Worm (Caenorhabditis elegans) whole organism, L2 larva: ENCODE measurements around the gene smf-1.
A peak's percentile ranks its signal among the peaks of the same experiment; 100 is the strongest.

Source experiments
- C34F6.9 ChIP-seq: fragments of 150-350 bp; optimal IDR thresholded peaks from 2 replicates; lab custom pipeline; 2014; ENCODE audit warnings: missing biosample characterization, missing genetic modification characterization
- F13H6.1 ChIP-seq: sonication (generic microtip); optimal IDR thresholded peaks from 2 replicates; lab custom pipeline; 2016; ENCODE audit warnings: missing genetic modification characterization, missing compliant biosample characterization
- R02D3.7 ChIP-seq: fragments of 150-350 bp; optimal IDR thresholded peaks from 2 replicates; lab custom pipeline; 2014; ENCODE audit warnings: missing biosample characterization, missing genetic modification characterization
- Y55F3AM.14 ChIP-seq: fragments of 200-800 bp; sonication (Bioruptor generic); optimal IDR thresholded peaks from 2 replicates; lab custom pipeline; 2018; ENCODE audit warnings: mild to moderate bottlenecking, missing genetic modification characterization, missing compliant biosample characterization
- ZK546.5 ChIP-seq: sonication (generic microtip); optimal IDR thresholded peaks from 2 replicates; lab custom pipeline; 2017; ENCODE audit warnings: missing biosample characterization, missing genetic modification characterization
- alr-1 ChIP-seq: fragments of 150-350 bp; optimal IDR thresholded peaks from 2 replicates; lab custom pipeline; 2014; ENCODE audit warnings: missing biosample characterization, missing genetic modification characterization
- aly-2 ChIP-seq: fragments of 150-350 bp; optimal IDR thresholded peaks from 2 replicates; lab custom pipeline; 2014; ENCODE audit warnings: missing biosample characterization, missing genetic modification characterization
- ama-1 ChIP-seq: fragments of 150-350 bp; optimal IDR thresholded peaks from 2 replicates; lab custom pipeline; 2018; ENCODE audit warnings: inconsistent platforms
- blmp-1 ChIP-seq: sonication (generic microtip); optimal IDR thresholded peaks from 2 replicates; lab custom pipeline; 2017; ENCODE audit warnings: missing genetic modification characterization, mild to moderate bottlenecking, missing compliant biosample characterization, antibody characterized with exemption, moderate library complexity; ENCODE audit not compliant: insufficient read depth
- ceh-16 ChIP-seq: fragments of 150-350 bp; optimal IDR thresholded peaks from 2 replicates; lab custom pipeline; 2014; ENCODE audit warnings: missing biosample characterization, missing genetic modification characterization
- ceh-82 ChIP-seq: fragments of 150-350 bp; optimal IDR thresholded peaks from 2 replicates; lab custom pipeline; 2014; ENCODE audit warnings: missing biosample characterization, missing genetic modification characterization
- crh-2 ChIP-seq: sonication (generic microtip); optimal IDR thresholded peaks from 2 replicates; lab custom pipeline; 2017; ENCODE audit warnings: missing biosample characterization, missing genetic modification characterization
- dmd-4 ChIP-seq: sonication (generic microtip); optimal IDR thresholded peaks from 2 replicates; lab custom pipeline; 2017; ENCODE audit warnings: missing biosample characterization, missing genetic modification characterization
- egl-27 ChIP-seq: sonication (generic microtip); optimal IDR thresholded peaks from 3 replicates; lab custom pipeline; 2017; ENCODE audit warnings: missing biosample characterization, missing genetic modification reagents, missing genetic modification characterization
- elt-1 ChIP-seq: fragments of 150-350 bp; optimal IDR thresholded peaks from 2 replicates; lab custom pipeline; 2014; ENCODE audit warnings: missing biosample characterization, missing genetic modification characterization
- elt-3 ChIP-seq: sonication (generic microtip); optimal IDR thresholded peaks from 2 replicates; lab custom pipeline; 2017; ENCODE audit warnings: missing biosample characterization, missing genetic modification characterization
- fos-1 ChIP-seq: fragments of 150-350 bp; optimal IDR thresholded peaks from 2 replicates; lab custom pipeline; 2014; ENCODE audit warnings: missing biosample characterization, missing genetic modification characterization
- gmeb-1 ChIP-seq: fragments of 150-350 bp; optimal IDR thresholded peaks from 2 replicates; lab custom pipeline; 2014; ENCODE audit warnings: missing biosample characterization, missing genetic modification characterization
- lin-11 ChIP-seq: fragments of 150-350 bp; sonication (generic microtip); optimal IDR thresholded peaks from 2 replicates; lab custom pipeline; 2014; ENCODE audit warnings: missing biosample characterization, missing genetic modification characterization, inconsistent platforms, mixed read lengths
- lin-13 ChIP-seq: fragments of 150-350 bp; optimal IDR thresholded peaks from 2 replicates; lab custom pipeline; 2014; ENCODE audit warnings: missing biosample characterization, missing genetic modification reagents, missing genetic modification characterization
- lin-39 ChIP-seq: fragments of 150-350 bp; optimal IDR thresholded peaks from 2 replicates; lab custom pipeline; 2014; ENCODE audit warnings: missing biosample characterization, missing genetic modification reagents, missing genetic modification characterization
- lsy-2 ChIP-seq, 2 experiments: fragments of 150-350 bp in 1 of 2; sonication (generic microtip) in 1 of 2; optimal IDR thresholded peaks; 2 replicates each; lab custom pipeline; 2014 to 2017; ENCODE audit warnings: missing biosample characterization in 2 of 2, missing genetic modification characterization in 2 of 2
- mab-5 ChIP-seq: fragments of 150-350 bp; optimal IDR thresholded peaks from 2 replicates; lab custom pipeline; 2014; ENCODE audit warnings: missing biosample characterization, missing genetic modification characterization
- mbf-1 ChIP-seq: sonication (generic microtip); optimal IDR thresholded peaks from 2 replicates; lab custom pipeline; 2017; ENCODE audit warnings: missing biosample characterization, missing genetic modification characterization
- mdl-1 ChIP-seq, 2 experiments: fragments of 150-350 bp in 1 of 2; sonication (generic microtip) in 1 of 2; optimal IDR thresholded peaks; 2 replicates each; lab custom pipeline; 2017; ENCODE audit warnings: missing biosample characterization in 2 of 2, missing genetic modification characterization in 2 of 2
- nhr-10 ChIP-seq: sonication (generic microtip); optimal IDR thresholded peaks from 2 replicates; lab custom pipeline; 2017; ENCODE audit warnings: missing biosample characterization, missing genetic modification characterization
- nhr-11 ChIP-seq: fragments of 150-350 bp; optimal IDR thresholded peaks from 2 replicates; lab custom pipeline; 2014; ENCODE audit warnings: missing biosample characterization, missing genetic modification characterization
- nhr-12 ChIP-seq: fragments of 150-350 bp; optimal IDR thresholded peaks from 2 replicates; lab custom pipeline; 2014; ENCODE audit warnings: missing biosample characterization, missing genetic modification characterization
- nhr-129 ChIP-seq: fragments of 150-350 bp; optimal IDR thresholded peaks from 2 replicates; lab custom pipeline; 2014; ENCODE audit warnings: missing biosample characterization, missing genetic modification characterization
- nhr-21 ChIP-seq: fragments of 150-350 bp; optimal IDR thresholded peaks from 2 replicates; lab custom pipeline; 2014; ENCODE audit warnings: missing biosample characterization, missing genetic modification characterization
- nhr-23 ChIP-seq: fragments of 150-350 bp; optimal IDR thresholded peaks from 2 replicates; lab custom pipeline; 2014; ENCODE audit warnings: missing biosample characterization, missing genetic modification reagents, missing genetic modification characterization
- nhr-237 ChIP-seq: fragments of 150-350 bp; optimal IDR thresholded peaks from 2 replicates; lab custom pipeline; 2014; ENCODE audit warnings: missing biosample characterization, missing genetic modification characterization
- nhr-25 ChIP-seq: fragments of 150-350 bp; sonication (generic microtip); optimal IDR thresholded peaks from 3 replicates; lab custom pipeline; 2014; ENCODE audit warnings: missing biosample characterization, missing genetic modification characterization
- nhr-6 ChIP-seq: fragments of 150-350 bp; optimal IDR thresholded peaks from 2 replicates; lab custom pipeline; 2014; ENCODE audit warnings: missing biosample characterization, missing genetic modification characterization
- nhr-77 ChIP-seq: fragments of 150-350 bp; optimal IDR thresholded peaks from 2 replicates; lab custom pipeline; 2014; ENCODE audit warnings: missing biosample characterization, missing genetic modification characterization
- peb-1 ChIP-seq: fragments of 150-350 bp; optimal IDR thresholded peaks from 2 replicates; lab custom pipeline; 2014; ENCODE audit warnings: missing biosample characterization, missing genetic modification characterization
- sem-4 ChIP-seq: fragments of 150-350 bp; optimal IDR thresholded peaks from 2 replicates; lab custom pipeline; 2014; ENCODE audit warnings: missing biosample characterization, missing genetic modification reagents, missing genetic modification characterization
- skn-1 ChIP-seq: sonication (generic microtip); optimal IDR thresholded peaks from 2 replicates; lab custom pipeline; 2017; ENCODE audit warnings: missing biosample characterization, missing genetic modification characterization
- sma-3 ChIP-seq: sonication (generic microtip); optimal IDR thresholded peaks from 2 replicates; lab custom pipeline; 2016; ENCODE audit warnings: missing genetic modification reagents, missing genetic modification characterization, missing compliant biosample characterization
- sma-9 ChIP-seq, 2 experiments: fragments of 150-350 bp in 1 of 2; sonication (generic microtip) in 1 of 2; optimal IDR thresholded peaks; 2 replicates each; lab custom pipeline; 2014 to 2016; ENCODE audit warnings: missing genetic modification characterization in 2 of 2, mild to moderate bottlenecking in 1 of 2, missing biosample characterization in 1 of 2, missing compliant biosample characterization in 1 of 2, missing genetic modification reagents in 1 of 2, moderate library complexity in 1 of 2
- snpc-4 ChIP-seq: fragments of 150-350 bp; optimal IDR thresholded peaks from 2 replicates; lab custom pipeline; 2014; ENCODE audit warnings: missing biosample characterization, missing genetic modification characterization
- unc-39 ChIP-seq: fragments of 150-350 bp; optimal IDR thresholded peaks from 2 replicates; lab custom pipeline; 2014; ENCODE audit warnings: missing biosample characterization, missing genetic modification characterization
- unc-55 ChIP-seq: fragments of 150-350 bp; sonication (generic microtip); optimal IDR thresholded peaks from 3 replicates; lab custom pipeline; 2014; ENCODE audit warnings: missing biosample characterization, missing genetic modification reagents, missing genetic modification characterization
- unc-62 ChIP-seq: fragments of 150-350 bp; optimal IDR thresholded peaks from 2 replicates; lab custom pipeline; 2014; ENCODE audit warnings: missing biosample characterization, missing genetic modification reagents, missing genetic modification characterization
- zag-1 ChIP-seq: fragments of 150-350 bp; optimal IDR thresholded peaks from 2 replicates; lab custom pipeline; 2014; ENCODE audit warnings: missing biosample characterization, missing genetic modification characterization
- ztf-1 ChIP-seq: fragments of 200-800 bp; sonication (Bioruptor generic); conservative IDR thresholded peaks from 2 replicates; pipeline ENCODE4 v1.3.6; 2022; ENCODE audit warnings: missing genetic modification characterization, missing compliant biosample characterization
- ztf-11 ChIP-seq: sonication (generic microtip); optimal IDR thresholded peaks from 2 replicates; lab custom pipeline; 2017; ENCODE audit warnings: missing biosample characterization, missing genetic modification characterization
- ztf-4 ChIP-seq: fragments of 150-350 bp; optimal IDR thresholded peaks from 2 replicates; lab custom pipeline; 2014; ENCODE audit warnings: missing biosample characterization, missing genetic modification characterization

smf-1 gene

ce11 chrX:6742011-6742683 lies 19.3 kb upstream of the smf-1 start, which contains the start of gene mdl-1 (continued):
- TF ChIP-seq ztf-11 (no peak), lin-13 (peak; percentile 84), elt-3 (tag; lab: Kevin White, UChicago) (no peak), nhr-12 (no peak), zag-1 (tag; lab: Kevin White, UChicago) (peak; percentile 93), ZK546.5 (tag; lab: Kevin White, UChicago) (peak; percentile 18), dmd-4 (tag; lab: Kevin White, UChicago) (no peak), peb-1 (tag; lab: Kevin White, UChicago) (no peak), blmp-1 (tag; lab: Kevin White, UChicago) (peak; percentile 87), skn-1 (tag; lab: Kevin White, UChicago) (no peak), mbf-1 (tag; lab: Kevin White, UChicago) (no peak), ceh-82 (tag; lab: Kevin White, UChicago) (peak; percentile 52), sem-4 (tag; lab: Kevin White, UChicago) (peak; percentile 70), ceh-16 (peak; percentile 93), ama-1 (lab: Kevin White, UChicago) (peak; percentile 92), snpc-4 (tag; lab: Kevin White, UChicago) (peak; percentile 73), nhr-6 (tag; lab: Kevin White, UChicago) (peak; percentile 65), egl-27 (peak; percentile 84), unc-39 (tag; lab: Kevin White, UChicago) (no peak)

- TF ChIP-seq ceh-82 (tag; lab: Kevin White, UChicago) (no peak), R02D3.7 (no peak), blmp-1 (tag; lab: Kevin White, UChicago) (peak; percentile 91), lin-11 (tag; lab: Kevin White, UChicago) (no peak), lin-13 (no peak), nhr-6 (tag; lab: Kevin White, UChicago) (peak; percentile 68), nhr-77 (tag; lab: Kevin White, UChicago) (no peak), ztf-4 (tag; lab: Kevin White, UChicago) (no peak), elt-3 (tag; lab: Kevin White, UChicago) (no peak), gmeb-1 (tag; lab: Kevin White, UChicago) (peak; percentile 40), ama-1 (lab: Kevin White, UChicago) (no peak), F13H6.1 (tag; lab: Kevin White, UChicago) (no peak), nhr-12 (no peak), mab-5 (tag; lab: Kevin White, UChicago) (no peak), nhr-10 (tag; lab: Kevin White, UChicago) (no peak), ztf-11 (no peak), peb-1 (tag; lab: Kevin White, UChicago) (no peak), dmd-4 (tag; lab: Kevin White, UChicago) (no peak), lin-39 (tag; lab: Kevin White, UChicago) (no peak), sem-4 (tag; lab: Kevin White, UChicago) (peak; percentile 15), snpc-4 (tag; lab: Kevin White, UChicago) (no peak), fos-1 (tag; lab: Kevin White, UChicago) (no peak), ZK546.5 (tag; lab: Kevin White, UChicago) (no peak), skn-1 (tag; lab: Kevin White, UChicago) (no peak), nhr-11 (tag; lab: Kevin White, UChicago) (no peak), egl-27 (peak; percentile 86), ceh-16 (peak; percentile 61), alr-1 (tag; lab: Kevin White, UChicago) (no peak), nhr-21 (tag; lab: Kevin White, UChicago) (peak; percentile 85), crh-2 (tag; lab: Kevin White, UChicago) (peak; percentile 71), lsy-2 (tag; optimal IDR thresholded peaks at IDR 0.05; lab: Kevin White, UChicago) (peak in 1 of 2 experiments; percentile 35), sma-9 (GFP tag; optimal IDR thresholded peaks at IDR 0.05; lab: Kevin White, UChicago) (peak; percentile 98), sma-9 (tag; optimal IDR thresholded peaks at IDR 0.05; lab: Kevin White, UChicago) (no peak), unc-55 (no peak), aly-2 (no peak), unc-39 (tag; lab: Kevin White, UChicago) (no peak), C34F6.9 (no peak), nhr-129 (tag; lab: Kevin White, UChicago) (peak; percentile 70), zag-1 (tag; lab: Kevin White, UChicago) (no peak), elt-1 (tag; lab: Kevin White, UChicago) (no peak), Y55F3AM.14 (GFP tag; lab: Kevin White, UChicago) (no peak), nhr-237 (no peak), ztf-1 (GFP tag; lab: Robert Waterston, UW) (no peak), sma-3 (peak; percentile 89), nhr-25 (peak; percentile 96), nhr-23 (tag; lab: Kevin White, UChicago) (no peak), unc-62 (peak; percentile 53), mbf-1 (tag; lab: Kevin White, UChicago) (no peak), mdl-1 (tag; optimal IDR thresholded peaks at IDR 0.05; lab: Kevin White, UChicago) (peak in 1 of 2 experiments; percentile 90)
These were observed 18.7 kb upstream of the smf-1 start for ce11 chrX:6741532-6741931.
